Fruit fly (Drosophila melanogaster): ENCODE data around the gene ScsbetaA.

DNA sequence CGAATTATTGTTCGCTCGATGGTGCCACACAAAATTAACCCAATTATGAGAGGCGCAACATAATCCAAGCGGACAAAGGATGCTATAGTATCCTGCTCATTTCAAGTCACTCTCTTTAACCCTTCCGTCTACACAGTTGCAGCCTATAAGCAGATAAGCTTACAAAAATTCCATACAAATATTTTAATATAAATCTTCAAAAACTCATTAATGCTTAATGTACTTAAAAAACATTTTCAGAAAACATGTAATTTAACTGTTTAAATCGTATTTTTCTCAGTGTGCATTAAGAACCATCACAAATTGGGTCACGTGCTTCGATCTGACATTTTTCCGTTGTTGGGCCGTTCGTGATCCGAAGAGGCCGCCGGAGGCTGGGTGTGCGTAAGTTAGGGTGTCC, 30.3 kb downstream of the ScsbetaA start:
- TF ChIP-seq CG9797 (GFP tag; optimal IDR thresholded peaks at IDR 0.05), result no peak
- no peak for TF ChIP-seq NC2α (GFP tag; optimal IDR thresholded peaks at IDR 0.05)
- TF ChIP-seq CkIIα-i1 (GFP tag; IDR thresholded peaks at IDR 0.05), result no peak
- no peak for TF ChIP-seq gsb (GFP tag; IDR thresholded peaks at IDR 0.05)
- TF ChIP-seq HLHmδ (GFP tag; optimal IDR thresholded peaks at IDR 0.05), result no peak
- no peak for TF ChIP-seq seq (GFP tag; IDR thresholded peaks at IDR 0.05)
- TF ChIP-seq B-H1 (GFP tag; IDR thresholded peaks at IDR 0.05), result no peak
- no peak for TF ChIP-seq Bteb2 (GFP tag; optimal IDR thresholded peaks at IDR 0.05)
- no peak for TF ChIP-seq nmo (GFP tag; optimal IDR thresholded peaks at IDR 0.05)
- TF ChIP-seq CG15269 (tag; optimal IDR thresholded peaks at IDR 0.05), result no peak
- TF ChIP-seq Myb (GFP tag; optimal IDR thresholded peaks at IDR 0.05), result no peak
- no peak for TF ChIP-seq otp (GFP tag; IDR thresholded peaks at IDR 0.05)
- no peak for TF ChIP-seq CG12744 (GFP tag; optimal IDR thresholded peaks at IDR 0.05)
